Fruit fly (Drosophila melanogaster): ENCODE data around the gene Gmd.
A peak's percentile ranks its signal among the peaks of the same experiment; 100 is the strongest.

Gmd gene

DNA sequence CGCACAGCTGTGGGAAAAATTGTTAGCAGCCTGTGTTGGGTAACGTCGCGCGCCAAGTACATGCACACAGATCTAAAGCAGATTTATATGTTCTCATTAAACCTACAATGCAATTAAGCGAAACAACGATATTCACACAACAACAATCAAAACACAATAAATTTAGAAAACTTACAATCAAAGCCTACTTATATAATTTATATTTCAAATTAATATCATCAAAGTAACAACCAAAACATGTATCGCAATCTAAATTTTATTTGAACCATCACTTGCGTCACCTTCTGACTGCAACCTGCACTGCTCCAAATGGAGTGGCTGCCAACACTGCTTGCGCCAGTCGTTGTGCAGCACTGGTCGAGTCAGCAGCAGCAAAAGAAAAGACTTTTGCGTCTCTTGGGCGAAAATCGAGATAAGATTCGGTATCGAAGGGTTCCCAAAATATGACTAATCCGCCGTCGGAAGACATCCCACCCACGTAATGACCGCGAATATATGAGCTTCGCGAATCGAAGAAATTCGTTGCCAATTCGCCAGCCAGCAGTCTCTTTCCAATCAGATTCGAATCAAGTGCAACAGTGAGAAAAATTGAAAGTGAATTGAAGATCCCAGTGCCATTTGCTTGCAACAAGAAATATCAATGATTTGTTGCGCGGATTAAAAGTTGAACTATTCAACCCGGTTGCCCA lies 4.6 kb upstream of the Gmd start, which contains the start of the genes CG8892 and CG34126 (continued):
- TF ChIP-seq chm (GFP tag; IDR thresholded peaks at IDR 0.05): peak; percentile 92
- peak; percentile 84 for TF ChIP-seq CG3163 (GFP tag; optimal IDR thresholded peaks at IDR 0.05)
- peak; percentile 87 for TF ChIP-seq salm (tag; optimal IDR thresholded peaks at IDR 0.05)
- peak; percentile 95 for TF ChIP-seq CG2889 (GFP tag; IDR thresholded peaks at IDR 0.05)
- TF ChIP-seq CG10959 (GFP tag; IDR thresholded peaks at IDR 0.05): peak; percentile 93
- peak in 1 of 3 experiments; percentile 98 for TF ChIP-seq lola (GFP tag; optimal IDR thresholded peaks at IDR 0.05)
- peak; percentile 96 for TF ChIP-seq CG3065 (GFP tag; optimal IDR thresholded peaks at IDR 0.05)
- TF ChIP-seq CG4360 (GFP tag; IDR thresholded peaks at IDR 0.05): peak; percentile 45; the same call in 1 of the 2 replicates
- peak; percentile 71 for TF ChIP-seq Dip2 (GFP tag; IDR thresholded peaks at IDR 0.05)
- peak; percentile 98 for TF ChIP-seq sisA (GFP tag; IDR thresholded peaks at IDR 0.05)
- TF ChIP-seq Dad (GFP tag; optimal IDR thresholded peaks at IDR 0.05): peak; percentile 96
- TF ChIP-seq Sox100B (GFP tag; optimal IDR thresholded peaks at IDR 0.05): peak; percentile 96
- peak; percentile 96 for TF ChIP-seq vvl (GFP tag; IDR thresholded peaks at IDR 0.05)
- peak; percentile 95 for TF ChIP-seq CG11504 (tag; optimal IDR thresholded peaks at IDR 0.05)
- peak; percentile 96 for TF ChIP-seq Dek (tag; optimal IDR thresholded peaks at IDR 0.05)
- TF ChIP-seq twi (tag; optimal IDR thresholded peaks at IDR 0.05): peak; percentile 97
- TF ChIP-seq ERR (GFP tag; optimal IDR thresholded peaks at IDR 0.05): peak; percentile 87
- TF ChIP-seq gem (tag; optimal IDR thresholded peaks at IDR 0.05): peak; percentile 98
- peak; percentile 57 for TF ChIP-seq CTCF (GFP tag; optimal IDR thresholded peaks at IDR 0.05)
- TF ChIP-seq trh (GFP tag; optimal IDR thresholded peaks at IDR 0.05): peak; percentile 96
- peak; percentile 83; the same call in 1 of the 2 replicates for TF ChIP-seq CkIIα-i1 (GFP tag; IDR thresholded peaks at IDR 0.05)
- peak; percentile 91 for TF ChIP-seq CG6765 (GFP tag; optimal IDR thresholded peaks at IDR 0.05)
- TF ChIP-seq Rfx (GFP tag; IDR thresholded peaks at IDR 0.05): peak; percentile 98
- TF ChIP-seq Hmr (GFP tag; optimal IDR thresholded peaks at IDR 0.05): peak; percentile 98
- peak; percentile 92; the same call in 2 of the 3 replicates for TF ChIP-seq CG3726 (GFP tag; IDR thresholded peaks at IDR 0.05)
- TF ChIP-seq CG34376 (GFP tag; optimal IDR thresholded peaks at IDR 0.05): peak; percentile 97
- peak; percentile 98 for TF ChIP-seq dysf (GFP tag; IDR thresholded peaks at IDR 0.05)
- TF ChIP-seq cg (GFP tag; optimal IDR thresholded peaks at IDR 0.05): no peak
- peak; percentile 98 for TF ChIP-seq CG2712 (tag; optimal IDR thresholded peaks at IDR 0.05)
- peak; percentile 96 for TF ChIP-seq org-1 (GFP tag; optimal IDR thresholded peaks at IDR 0.05)
- TF ChIP-seq CG31388 (GFP tag; optimal IDR thresholded peaks at IDR 0.05): peak; percentile 97
- peak; percentile 96 for TF ChIP-seq shn (GFP tag; optimal IDR thresholded peaks at IDR 0.05)
- peak; percentile 98 for TF ChIP-seq Ptx1 (GFP tag; IDR thresholded peaks at IDR 0.05)
- peak; percentile 89 for TF ChIP-seq Nf-YA (GFP tag; IDR thresholded peaks at IDR 0.05)
- peak; percentile 93 for TF ChIP-seq Ada2b (GFP tag; IDR thresholded peaks at IDR 0.05)
- peak; percentile 99 for TF ChIP-seq Hsf (GFP tag; optimal IDR thresholded peaks at IDR 0.05)
- peak; percentile 42 for TF ChIP-seq Dp (GFP tag; optimal IDR thresholded peaks at IDR 0.05)
- TF ChIP-seq sug (tag; optimal IDR thresholded peaks at IDR 0.05): peak; percentile 97
- TF ChIP-seq nerfin-1 (tag; optimal IDR thresholded peaks at IDR 0.05): peak; percentile 97
- TF ChIP-seq croc (GFP tag; conservative IDR thresholded peaks at IDR 0.05): peak; percentile 98
- TF ChIP-seq bowl (GFP tag; IDR thresholded peaks at IDR 0.05): peak; percentile 74
- peak; percentile 96 for TF ChIP-seq kay (GFP tag; optimal IDR thresholded peaks at IDR 0.05)
- TF ChIP-seq crp (GFP tag; optimal IDR thresholded peaks at IDR 0.05): peak; percentile 84 to 94
- TF ChIP-seq E2f2 (GFP tag; IDR thresholded peaks at IDR 0.05): peak; percentile 75
- TF ChIP-seq CG11723 (GFP tag; optimal IDR thresholded peaks at IDR 0.05): peak; percentile 96
- peak; percentile 98 for TF ChIP-seq kni (GFP tag; optimal IDR thresholded peaks at IDR 0.05)
- peak; percentile 92 for TF ChIP-seq Nf-YC (tag; optimal IDR thresholded peaks at IDR 0.05)
- peak; percentile 87 for TF ChIP-seq D19A (tag; optimal IDR thresholded peaks at IDR 0.05)
- TF ChIP-seq CG1603 (tag; optimal IDR thresholded peaks at IDR 0.05): peak; percentile 85
- TF ChIP-seq CG14441 (GFP tag; IDR thresholded peaks at IDR 0.05): peak; percentile 94
- TF ChIP-seq CG11696 (GFP tag; IDR thresholded peaks at IDR 0.05): peak; percentile 78

All from whole organism, embryonic.